Worm (Caenorhabditis elegans) whole organism, L3 larva: ENCODE data around the gene sgn-1.

Source experiments
- ZK546.5 ChIP-seq: sonication (generic microtip); optimal IDR thresholded peaks from 2 replicates; lab custom pipeline; 2017; ENCODE audit warnings: missing biosample characterization, missing genetic modification characterization
- aly-2 ChIP-seq: fragments of 150-350 bp; optimal IDR thresholded peaks from 2 replicates; lab custom pipeline; 2014; ENCODE audit warnings: missing biosample characterization, missing genetic modification characterization
- ceh-28 ChIP-seq: fragments of 150-350 bp; optimal IDR thresholded peaks from 2 replicates; lab custom pipeline; 2014; ENCODE audit warnings: missing biosample characterization, missing genetic modification reagents, missing genetic modification characterization
- ceh-82 ChIP-seq: fragments of 150-350 bp; optimal IDR thresholded peaks from 2 replicates; lab custom pipeline; 2014; ENCODE audit warnings: missing biosample characterization, missing genetic modification characterization
- ceh-9 ChIP-seq: sonication (generic microtip); optimal IDR thresholded peaks from 2 replicates; lab custom pipeline; 2018; ENCODE audit warnings: missing biosample characterization, missing genetic modification characterization
- daf-12 ChIP-seq: fragments of 150-350 bp; optimal IDR thresholded peaks from 2 replicates; lab custom pipeline; 2014; ENCODE audit warnings: missing biosample characterization, missing genetic modification reagents, missing genetic modification characterization
- egl-27 ChIP-seq: sonication (generic microtip); optimal IDR thresholded peaks from 4 replicates; lab custom pipeline; 2017; ENCODE audit warnings: missing biosample characterization, missing genetic modification reagents, missing genetic modification characterization
- egl-5 ChIP-seq: fragments of 150-350 bp; optimal IDR thresholded peaks from 2 replicates; lab custom pipeline; 2017; ENCODE audit warnings: missing biosample characterization, missing genetic modification reagents, missing genetic modification characterization, inconsistent platforms
- elt-1 ChIP-seq: fragments of 150-350 bp; optimal IDR thresholded peaks from 2 replicates; lab custom pipeline; 2014; ENCODE audit warnings: missing biosample characterization, missing genetic modification characterization
- elt-2 ChIP-seq: sonication (generic microtip); optimal IDR thresholded peaks from 2 replicates; lab custom pipeline; 2016; ENCODE audit warnings: missing genetic modification reagents, mild to moderate bottlenecking, missing genetic modification characterization, missing compliant biosample characterization
- elt-3 ChIP-seq, 3 experiments: fragments of 150-350 bp in 1 of 3; sonication (generic microtip) in 2 of 3; optimal IDR thresholded peaks; 2 replicates in 2 of 3; 4 replicates in 1 of 3; lab custom pipeline; 2014 to 2017; ENCODE audit warnings: missing biosample characterization in 3 of 3, missing genetic modification characterization in 3 of 3
- eor-1 ChIP-seq, 2 experiments: fragments of 150-350 bp; optimal IDR thresholded peaks; 2 replicates each; lab custom pipeline; 2014 to 2018; ENCODE audit warnings: missing biosample characterization in 2 of 2, missing genetic modification characterization in 2 of 2
- fkh-10 ChIP-seq: sonication (generic microtip); optimal IDR thresholded peaks from 2 replicates; lab custom pipeline; 2017; ENCODE audit warnings: missing biosample characterization, missing genetic modification reagents, missing genetic modification characterization
- fkh-2 ChIP-seq: fragments of 150-350 bp; optimal IDR thresholded peaks from 2 replicates; lab custom pipeline; 2014; ENCODE audit warnings: missing biosample characterization, missing genetic modification reagents, missing genetic modification characterization
- fos-1 ChIP-seq: fragments of 150-350 bp; optimal IDR thresholded peaks from 2 replicates; lab custom pipeline; 2014; ENCODE audit warnings: missing biosample characterization, missing genetic modification characterization
- hmg-11 ChIP-seq: sonication (generic microtip); optimal IDR thresholded peaks from 2 replicates; lab custom pipeline; 2016; ENCODE audit warnings: missing genetic modification characterization, missing compliant biosample characterization
- jun-1 ChIP-seq: fragments of 150-350 bp; optimal IDR thresholded peaks from 2 replicates; lab custom pipeline; 2014; ENCODE audit warnings: missing biosample characterization, missing genetic modification reagents, missing genetic modification characterization
- lin-15B ChIP-seq: fragments of 150-350 bp; optimal IDR thresholded peaks from 2 replicates; lab custom pipeline; 2014; ENCODE audit warnings: missing biosample characterization, missing genetic modification characterization
- lin-39 ChIP-seq: fragments of 150-350 bp; optimal IDR thresholded peaks from 2 replicates; lab custom pipeline; 2018; ENCODE audit warnings: missing biosample characterization, missing genetic modification reagents, missing genetic modification characterization
- lsy-12 ChIP-seq: sonication (generic microtip); optimal IDR thresholded peaks from 2 replicates; lab custom pipeline; 2016; ENCODE audit warnings: mild to moderate bottlenecking, missing genetic modification characterization, missing compliant biosample characterization
- mdl-1 ChIP-seq: fragments of 150-350 bp; optimal IDR thresholded peaks from 2 replicates; lab custom pipeline; 2014; ENCODE audit warnings: missing biosample characterization, missing genetic modification characterization
- mml-1 ChIP-seq: fragments of 150-350 bp; sonication (generic microtip); optimal IDR thresholded peaks from 3 replicates; lab custom pipeline; 2014; ENCODE audit warnings: missing biosample characterization, missing genetic modification characterization
- nfya-1 ChIP-seq: sonication (generic microtip); optimal IDR thresholded peaks from 2 replicates; lab custom pipeline; 2017; ENCODE audit warnings: missing genetic modification characterization, mild to moderate bottlenecking, missing compliant biosample characterization, antibody characterized with exemption, moderate library complexity; ENCODE audit not compliant: insufficient read depth
- nhr-12 ChIP-seq: fragments of 150-350 bp; optimal IDR thresholded peaks from 2 replicates; lab custom pipeline; 2014; ENCODE audit warnings: missing biosample characterization, missing genetic modification characterization
- nhr-23 ChIP-seq: fragments of 150-350 bp; optimal IDR thresholded peaks from 2 replicates; lab custom pipeline; 2014; ENCODE audit warnings: missing biosample characterization, missing genetic modification reagents, missing genetic modification characterization
- nhr-237 ChIP-seq: fragments of 150-350 bp; optimal IDR thresholded peaks from 2 replicates; lab custom pipeline; 2014; ENCODE audit warnings: missing biosample characterization, missing genetic modification characterization
- nhr-25 ChIP-seq: sonication (generic microtip); optimal IDR thresholded peaks from 2 replicates; lab custom pipeline; 2017; ENCODE audit warnings: missing biosample characterization, missing genetic modification characterization
- nhr-28 ChIP-seq: fragments of 150-350 bp; optimal IDR thresholded peaks from 2 replicates; lab custom pipeline; 2014; ENCODE audit warnings: missing biosample characterization, missing genetic modification characterization
- nhr-43 ChIP-seq: sonication (generic microtip); optimal IDR thresholded peaks from 2 replicates; lab custom pipeline; 2016; ENCODE audit warnings: mild to moderate bottlenecking, missing genetic modification characterization, missing compliant biosample characterization; ENCODE audit not compliant: poor library complexity, severe bottlenecking
- nhr-67 ChIP-seq: fragments of 150-350 bp; optimal IDR thresholded peaks from 2 replicates; lab custom pipeline; 2014; ENCODE audit warnings: missing biosample characterization, missing genetic modification characterization
- nhr-77 ChIP-seq: fragments of 150-350 bp; optimal IDR thresholded peaks from 2 replicates; lab custom pipeline; 2014; ENCODE audit warnings: missing biosample characterization, missing genetic modification characterization
- pha-4 ChIP-seq: fragments of 150-350 bp; optimal IDR thresholded peaks from 2 replicates; lab custom pipeline; 2014; ENCODE audit warnings: missing biosample characterization, missing genetic modification reagents, missing genetic modification characterization
- pqm-1 ChIP-seq: fragments of 150-350 bp; optimal IDR thresholded peaks from 2 replicates; lab custom pipeline; 2017; ENCODE audit warnings: missing biosample characterization, missing genetic modification characterization, inconsistent platforms
- sea-2 ChIP-seq: fragments of 150-350 bp; sonication (generic microtip); optimal IDR thresholded peaks from 4 replicates; lab custom pipeline; 2014; ENCODE audit warnings: missing biosample characterization, missing genetic modification reagents, missing genetic modification characterization
- skn-1 ChIP-seq: fragments of 150-350 bp; optimal IDR thresholded peaks from 2 replicates; lab custom pipeline; 2014; ENCODE audit warnings: missing biosample characterization, missing genetic modification characterization
- snpc-4 ChIP-seq: fragments of 150-350 bp; optimal IDR thresholded peaks from 2 replicates; lab custom pipeline; 2014; ENCODE audit warnings: missing biosample characterization, missing genetic modification characterization
- tbx-2 ChIP-seq: sonication (generic microtip); optimal IDR thresholded peaks from 2 replicates; lab custom pipeline; 2016; ENCODE audit warnings: mild to moderate bottlenecking, missing genetic modification characterization, missing compliant biosample characterization
- unc-39 ChIP-seq: sonication (generic microtip); optimal IDR thresholded peaks from 4 replicates; lab custom pipeline; 2017; ENCODE audit warnings: missing biosample characterization, missing genetic modification characterization
- zag-1 ChIP-seq: fragments of 150-350 bp; optimal IDR thresholded peaks from 2 replicates; lab custom pipeline; 2014; ENCODE audit warnings: missing biosample characterization, missing genetic modification characterization
- ztf-11 ChIP-seq: fragments of 150-350 bp; optimal IDR thresholded peaks from 2 replicates; lab custom pipeline; 2014; ENCODE audit warnings: missing biosample characterization, missing genetic modification characterization

The sgn-1 gene

DNA sequence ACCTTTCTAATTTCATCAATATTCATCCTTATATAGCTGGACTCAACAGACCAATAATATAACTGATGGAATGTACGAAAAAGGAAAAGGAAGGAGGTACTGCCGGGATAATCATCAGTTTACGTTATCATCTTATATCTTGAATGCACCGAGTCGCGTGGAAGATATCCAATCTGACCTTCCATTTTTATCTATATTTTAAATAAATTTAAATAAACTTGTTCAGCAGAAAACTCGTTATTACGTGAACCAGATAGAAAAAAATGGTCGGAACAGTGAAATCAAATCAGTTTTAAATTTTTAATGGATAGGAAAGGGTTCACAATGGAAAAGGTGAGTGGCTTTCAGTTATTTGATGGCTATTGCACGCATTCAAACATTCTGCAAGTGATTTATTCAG is 16.6 kb downstream of the sgn-1 start, which contains the start of gene pah-1:
TSS of gene pah-1 (minus strand) at position 101 of the 400 bp plus-strand sequence.
- TF ChIP-seq nhr-237 (tag; lab: Kevin White, UChicago), result no peak
- TF ChIP-seq unc-39 (tag; lab: Kevin White, UChicago), result no peak

DNA sequence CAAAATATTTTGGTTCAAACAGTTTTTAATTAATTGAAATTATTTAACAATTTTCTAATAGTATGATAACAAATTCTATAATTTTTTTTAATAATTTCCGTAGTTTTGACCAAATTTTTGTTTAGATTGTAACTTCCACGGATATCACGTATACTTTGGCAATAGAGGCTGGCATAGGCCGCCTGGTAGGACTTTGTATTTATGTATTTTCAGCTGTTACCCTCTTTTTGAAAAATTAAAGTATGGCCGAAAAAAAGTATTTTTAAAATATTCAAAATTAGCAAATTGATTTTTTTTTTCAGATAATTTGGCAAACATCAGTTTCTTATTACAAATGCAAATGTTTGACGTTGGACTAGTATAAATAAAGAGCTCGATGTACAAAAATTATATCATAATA is 17.0 kb downstream of the sgn-1 start, which contains the start of the genes nsph-1.1 and K08F8.15:
TSS of gene nsph-1.1 (plus strand) at position 301 of the 400 bp plus-strand sequence.
TSS of gene K08F8.15 (plus strand) at position 335 of the 400 bp plus-strand sequence.
- TF ChIP-seq nhr-237 (tag; lab: Kevin White, UChicago) (no peak), lin-39 (tag; lab: Kevin White, UChicago) (no peak), mdl-1 (no peak), sea-2 (GFP tag; lab: Kevin White, UChicago) (no peak), aly-2 (tag; lab: Kevin White, UChicago) (no peak)

DNA sequence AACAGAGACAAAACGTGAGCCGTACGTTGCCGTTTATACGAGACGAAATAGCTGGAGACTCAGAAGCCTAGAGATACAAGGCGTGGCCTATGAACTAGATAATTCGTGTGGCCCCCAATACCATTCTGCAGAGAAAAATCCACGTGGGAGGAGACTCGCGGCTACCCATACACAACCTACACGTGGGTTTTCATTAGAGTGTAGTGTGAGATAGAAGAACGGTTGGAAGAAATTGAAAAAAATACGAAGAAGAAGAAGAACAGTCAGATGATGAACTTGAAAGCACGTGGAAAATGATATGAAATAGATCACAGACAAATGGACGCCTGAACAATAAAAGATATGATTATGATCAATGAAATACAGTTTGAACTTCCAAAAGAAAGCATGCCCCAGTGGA is 18.3 kb downstream of the sgn-1 start:
- peak; percentile 48 for TF ChIP-seq mdl-1
- no peak for TF ChIP-seq tbx-2 (tag; lab: Kevin White, UChicago)
- TF ChIP-seq nhr-43, result peak; percentile 81
- TF ChIP-seq nhr-23 (tag; lab: Kevin White, UChicago), result peak; percentile 70
- TF ChIP-seq nhr-28 (tag; lab: Kevin White, UChicago), result no peak
- no peak for TF ChIP-seq hmg-11 (tag; lab: Kevin White, UChicago)
- peak; percentile 2 for TF ChIP-seq lsy-12 (tag; lab: Kevin White, UChicago)
- no peak for TF ChIP-seq fkh-10 (GFP tag; lab: Kevin White, UChicago)
- TF ChIP-seq lin-15B, result no peak
- peak; percentile 24 for TF ChIP-seq nhr-25

DNA sequence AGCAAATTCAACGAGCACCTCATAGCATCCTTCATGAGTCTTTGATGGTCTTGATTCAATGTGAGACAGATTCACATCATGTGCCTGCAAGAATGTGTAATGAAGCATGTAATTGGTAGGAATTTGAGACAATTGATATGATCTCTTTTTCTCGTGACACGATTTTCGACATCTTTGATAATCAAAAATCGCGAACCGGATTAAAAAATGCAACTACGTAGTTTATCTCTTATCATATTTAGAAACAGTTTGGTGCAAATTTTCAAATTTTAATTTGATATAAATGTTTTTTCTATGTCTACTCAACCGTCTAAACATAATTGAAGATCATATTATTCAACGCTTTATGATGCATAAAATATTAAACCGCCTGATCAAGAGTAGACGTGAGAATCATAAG is 19.1 kb downstream of the sgn-1 start:
- TF ChIP-seq jun-1 (tag; lab: Kevin White, UChicago) (no peak), egl-27 (no peak), nhr-12 (tag; lab: Kevin White, UChicago) (no peak), snpc-4 (tag; lab: Kevin White, UChicago) (no peak), elt-3 (tag; optimal IDR thresholded peaks at IDR 0.05; lab: Kevin White, UChicago) (no peak), fos-1 (no peak), ceh-28 (tag; lab: Kevin White, UChicago) (no peak)

DNA sequence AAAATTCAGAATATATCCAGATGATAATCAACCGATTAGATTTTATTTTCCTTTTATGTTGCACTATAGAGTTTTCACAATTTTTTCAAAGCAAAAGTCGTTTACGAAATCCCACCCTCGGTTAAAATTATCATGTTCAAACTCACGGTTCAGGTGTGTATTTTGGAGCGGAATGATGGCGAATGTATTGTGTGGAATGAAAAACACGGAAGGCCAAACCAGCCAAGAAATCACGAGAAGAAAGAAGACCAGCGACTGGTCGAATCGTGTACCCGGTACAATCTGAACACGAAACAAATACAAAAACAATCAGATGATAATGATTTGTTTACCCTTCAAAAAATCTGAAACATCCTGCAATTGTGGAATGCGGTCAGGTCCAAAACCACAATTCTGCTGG is 20.1 kb downstream of the sgn-1 start:
- TF ChIP-seq eor-1 (tag; optimal IDR thresholded peaks at IDR 0.05; lab: Kevin White, UChicago) (no peak), ztf-11 (tag; lab: Kevin White, UChicago) (no peak), egl-27 (no peak), daf-12 (tag; lab: Kevin White, UChicago) (no peak), nhr-23 (tag; lab: Kevin White, UChicago) (no peak), ceh-9 (tag; lab: Kevin White, UChicago) (no peak), nhr-77 (no peak), egl-5 (tag; lab: Kevin White, UChicago) (no peak)

DNA sequence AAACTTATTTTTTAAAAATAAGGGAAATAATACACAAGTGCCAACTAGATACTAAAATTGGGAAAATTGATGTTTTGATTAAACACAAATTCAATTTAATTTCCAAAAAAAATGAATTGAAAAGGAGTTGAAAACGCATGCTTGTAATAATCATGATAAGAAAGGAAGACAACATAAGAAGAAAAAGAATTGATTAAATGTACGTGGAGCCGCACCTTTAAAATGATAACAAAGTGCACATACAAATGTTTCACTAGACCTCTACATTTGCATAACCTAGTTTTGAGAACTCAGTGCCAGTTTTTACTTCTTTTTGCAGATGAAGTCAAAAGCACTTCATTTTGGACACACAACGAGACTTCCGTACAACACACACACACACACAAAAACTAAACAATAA is 21.7 kb downstream of the sgn-1 start:
- no peak for TF ChIP-seq egl-27
- TF ChIP-seq pha-4 (tag; lab: Kevin White, UChicago), result peak; percentile 20
- no peak for TF ChIP-seq zag-1 (tag; lab: Kevin White, UChicago)
- TF ChIP-seq pqm-1, result no peak
- peak; percentile 56 for TF ChIP-seq elt-2 (tag; lab: Kevin White, UChicago)
- TF ChIP-seq, all 47 proteins: peak for 2

DNA sequence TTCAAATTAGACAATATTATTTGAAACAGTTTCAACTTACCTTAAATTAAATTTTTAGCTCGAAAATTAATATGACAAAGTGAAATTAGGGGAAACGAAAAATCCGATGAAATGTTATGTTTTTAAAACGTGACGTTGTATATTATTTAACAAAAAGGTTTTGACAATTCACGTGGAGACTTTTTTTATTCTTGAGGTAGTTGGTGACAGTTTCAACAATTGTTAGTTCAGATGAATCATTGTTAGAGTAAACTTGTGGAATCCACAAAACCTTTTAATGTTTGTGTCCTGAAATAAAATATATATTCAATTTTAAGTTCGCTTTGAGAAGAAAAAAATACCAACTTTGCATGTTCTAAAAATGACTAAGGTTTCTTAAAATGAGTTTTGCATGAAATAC is 24.0 kb downstream of the sgn-1 start, which contains the start of gene fut-1:
TSS of gene fut-1 (minus strand) at position 101 of the 400 bp plus-strand sequence.
- no peak for TF ChIP-seq sea-2 (GFP tag; lab: Kevin White, UChicago)
- no peak for TF ChIP-seq ceh-82 (tag; lab: Kevin White, UChicago)
- no peak for TF ChIP-seq nhr-67
- TF ChIP-seq aly-2 (tag; lab: Kevin White, UChicago), result no peak
- no peak for TF ChIP-seq egl-5 (tag; lab: Kevin White, UChicago)
- TF ChIP-seq mml-1, result no peak
- no peak for TF ChIP-seq elt-2 (tag; lab: Kevin White, UChicago)
- no peak for TF ChIP-seq fkh-10 (GFP tag; lab: Kevin White, UChicago)
- no peak for TF ChIP-seq elt-1 (tag; lab: Kevin White, UChicago)
- TF ChIP-seq lsy-12 (tag; lab: Kevin White, UChicago), result no peak
- no peak for TF ChIP-seq nfya-1
- no peak for TF ChIP-seq egl-27
- TF ChIP-seq skn-1 (tag; lab: Kevin White, UChicago), result no peak
- TF ChIP-seq ZK546.5 (tag; lab: Kevin White, UChicago), result no peak
- no peak for TF ChIP-seq fkh-2
- no peak for TF ChIP-seq ztf-11 (tag; lab: Kevin White, UChicago)
- no peak for TF ChIP-seq nhr-23 (tag; lab: Kevin White, UChicago)
- TF ChIP-seq, all 47 proteins: peak for 0
